Fruit fly (Drosophila melanogaster) whole organism, wandering third instar larva: Measurements from ENCODE around the gene CG34169.

Source experiments
- Abd-B ChIP-seq: fragments of >200 bp; optimal IDR thresholded peaks from 2 replicates; lab custom pipeline; 2017; ENCODE audit warnings: missing biosample characterization, missing genetic modification characterization
- CG32264 ChIP-seq: fragments of 200-800 bp; sonication (Bioruptor generic); optimal IDR thresholded peaks from 2 replicates; lab custom pipeline; 2016; ENCODE audit warnings: missing biosample characterization, missing genetic modification characterization
- CG9705 ChIP-seq: fragments of 200-800 bp; sonication (Bioruptor generic); optimal IDR thresholded peaks from 2 replicates; lab custom pipeline; 2018; ENCODE audit warnings: missing biosample characterization, mild to moderate bottlenecking, missing genetic modification characterization
- Dif ChIP-seq: fragments of 200-275, 200-300 bp; sonication (Bioruptor generic); optimal IDR thresholded peaks from 2 replicates; lab custom pipeline; 2018; ENCODE audit warnings: missing biosample characterization, missing genetic modification characterization; ENCODE audit not compliant: partially characterized antibody
- GATAd ChIP-seq: sonication (Bioruptor generic); optimal IDR thresholded peaks from 2 replicates; lab custom pipeline; 2016; ENCODE audit warnings: missing biosample characterization, missing genetic modification characterization
- HLH106 ChIP-seq: fragments of 200-800 bp; optimal IDR thresholded peaks from 3 replicates; lab custom pipeline; 2019; ENCODE audit warnings: missing biosample characterization, mild to moderate bottlenecking, missing genetic modification characterization, moderate library complexity
- Hnf4 ChIP-seq: fragments of 200-800 bp; sonication (Bioruptor generic); optimal IDR thresholded peaks from 2 replicates; lab custom pipeline; 2016; ENCODE audit warnings: missing biosample characterization, mild to moderate bottlenecking, missing genetic modification characterization
- Hr78 ChIP-seq: fragments of >200 bp; optimal IDR thresholded peaks from 2 replicates; lab custom pipeline; 2017; ENCODE audit warnings: missing biosample characterization, missing genetic modification characterization
- Myc ChIP-seq: fragments of >200 bp; optimal IDR thresholded peaks from 2 replicates; lab custom pipeline; 2017
- N ChIP-seq: fragments of >200 bp; optimal IDR thresholded peaks from 2 replicates; lab custom pipeline; 2018; ENCODE audit warnings: missing biosample characterization, missing external identifiers, missing genetic modification characterization
- OdsH ChIP-seq: fragments of 200-800 bp; sonication (Bioruptor generic); optimal IDR thresholded peaks from 2 replicates; lab custom pipeline; 2016; ENCODE audit warnings: missing biosample characterization, mild to moderate bottlenecking, missing genetic modification characterization
- Rel ChIP-seq, 2 experiments: fragments of 200-800 bp; sonication (Bioruptor generic) in 1 of 2; optimal IDR thresholded peaks; 2 replicates in 1 of 2; 3 replicates in 1 of 2; lab custom pipeline; 2016 to 2019; ENCODE audit warnings: mild to moderate bottlenecking in 2 of 2, missing biosample characterization in 2 of 2, missing genetic modification characterization in 2 of 2, moderate library complexity in 1 of 2
- Sp1 ChIP-seq: fragments of 200-800 bp; sonication (Bioruptor generic); optimal IDR thresholded peaks from 3 replicates; lab custom pipeline; 2019; ENCODE audit warnings: missing biosample characterization, mild to moderate bottlenecking, missing genetic modification characterization, moderate library complexity
- Vsx2 ChIP-seq: fragments of 200-300, 225-300 bp; sonication (Bioruptor generic); optimal IDR thresholded peaks from 2 replicates; lab custom pipeline; 2018; ENCODE audit warnings: missing biosample characterization, missing genetic modification characterization; ENCODE audit not compliant: partially characterized antibody
- brk ChIP-seq: fragments of 200-800 bp; sonication (Bioruptor generic); optimal IDR thresholded peaks from 2 replicates; lab custom pipeline; 2016; ENCODE audit warnings: missing biosample characterization, mild to moderate bottlenecking, missing genetic modification characterization
- dl ChIP-seq, 2 experiments: fragments of 175-275, 200-275 bp in 1 of 2; fragments of 200-275 bp in 1 of 2; sonication (Bioruptor generic); optimal IDR thresholded peaks; lab custom pipeline; 2018; ENCODE audit warnings: mild to moderate bottlenecking in 2 of 2, missing biosample characterization in 2 of 2, missing genetic modification characterization in 2 of 2, moderate library complexity in 2 of 2; ENCODE audit not compliant: partially characterized antibody in 2 of 2, insufficient read depth in 1 of 2
- dmrt93B ChIP-seq: fragments of 200-800 bp; sonication (Bioruptor generic); optimal IDR thresholded peaks from 2 replicates; lab custom pipeline; 2018; ENCODE audit warnings: missing biosample characterization, mild to moderate bottlenecking, missing genetic modification characterization
- dsf ChIP-seq: sonication (Bioruptor generic); optimal IDR thresholded peaks from 2 replicates; lab custom pipeline; 2016; ENCODE audit warnings: missing biosample characterization, missing genetic modification characterization, borderline replicate concordance
- foxo ChIP-seq, 2 experiments: fragments of 200-800 bp; sonication (Bioruptor generic); optimal IDR thresholded peaks; 2 replicates in 1 of 2; 3 replicates in 1 of 2; lab custom pipeline; 2016 to 2017; ENCODE audit warnings: missing biosample characterization in 2 of 2, missing genetic modification characterization in 2 of 2
- fru ChIP-seq: fragments of 200-800 bp; sonication (Bioruptor generic); optimal IDR thresholded peaks from 3 replicates; lab custom pipeline; 2016; ENCODE audit warnings: missing biosample characterization, mild to moderate bottlenecking, missing genetic modification characterization
- h ChIP-seq: fragments of 200-800 bp; sonication (Bioruptor generic); optimal IDR thresholded peaks from 3 replicates; lab custom pipeline; 2016; ENCODE audit warnings: missing biosample characterization, mild to moderate bottlenecking, missing genetic modification characterization
- jim ChIP-seq: fragments of 175-275, 200-325 bp; sonication (Bioruptor generic); optimal IDR thresholded peaks from 2 replicates; lab custom pipeline; 2016; ENCODE audit warnings: missing biosample characterization, mild to moderate bottlenecking, missing genetic modification characterization
- lola ChIP-seq: fragments of >200 bp; optimal IDR thresholded peaks from 2 replicates; lab custom pipeline; 2017; ENCODE audit warnings: missing biosample characterization, missing genetic modification characterization
- psq ChIP-seq: fragments of 200-800 bp; sonication (Bioruptor generic); optimal IDR thresholded peaks from 3 replicates; lab custom pipeline; 2017; ENCODE audit warnings: missing biosample characterization, mild to moderate bottlenecking, missing genetic modification characterization, moderate library complexity
- rgr ChIP-seq: fragments of 200-800 bp; sonication (Bioruptor generic); optimal IDR thresholded peaks from 3 replicates; lab custom pipeline; 2016; ENCODE audit warnings: missing biosample characterization, mild to moderate bottlenecking, missing genetic modification characterization
- sage ChIP-seq: fragments of 200-800 bp; sonication (Bioruptor generic); optimal IDR thresholded peaks from 2 replicates; lab custom pipeline; 2016; ENCODE audit warnings: missing biosample characterization, mild to moderate bottlenecking, missing genetic modification characterization
- sv ChIP-seq: fragments of 200-800 bp; sonication (Bioruptor generic); optimal IDR thresholded peaks from 3 replicates; lab custom pipeline; 2016; ENCODE audit warnings: missing biosample characterization, missing genetic modification characterization
- usp ChIP-seq: fragments of >200 bp; optimal IDR thresholded peaks from 2 replicates; lab custom pipeline; 2017; ENCODE audit warnings: missing biosample characterization, missing genetic modification characterization
- woc ChIP-seq: sonication (Bioruptor generic); optimal IDR thresholded peaks from 2 replicates; lab custom pipeline; 2016; ENCODE audit warnings: missing biosample characterization, mild to moderate bottlenecking, missing genetic modification characterization

Gene CG34169

DNA sequence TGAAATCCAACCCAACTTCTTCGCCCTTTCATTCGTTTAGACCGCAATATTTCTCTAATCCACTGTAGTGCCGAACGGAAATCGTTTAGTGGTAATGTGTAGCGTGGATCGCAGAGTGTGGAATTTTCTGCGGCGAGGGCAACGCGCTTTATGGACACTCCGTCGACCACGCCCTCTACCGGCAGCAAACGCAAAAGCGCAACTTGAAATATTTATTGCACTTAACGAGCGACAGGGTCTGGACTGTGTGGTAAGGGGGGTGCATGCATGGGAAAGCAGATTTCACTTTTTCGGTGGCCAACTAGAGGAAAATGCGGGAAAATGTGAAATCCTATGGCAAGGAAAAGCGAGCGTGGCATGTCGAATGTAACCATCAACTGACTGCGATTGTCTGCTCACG is 21.9 kb downstream of the CG34169 start:
- no peak for TF ChIP-seq lola
- no peak for TF ChIP-seq Sp1 (GFP tag; lab: Kevin White, UChicago)
- no peak for TF ChIP-seq woc
- no peak for TF ChIP-seq sage (GFP tag; lab: Kevin White, UChicago)
- no peak for TF ChIP-seq dsf
- no peak for TF ChIP-seq dmrt93B (GFP tag; lab: Kevin White, UChicago)
- no peak for TF ChIP-seq usp (GFP tag; lab: Kevin White, UChicago)

DNA sequence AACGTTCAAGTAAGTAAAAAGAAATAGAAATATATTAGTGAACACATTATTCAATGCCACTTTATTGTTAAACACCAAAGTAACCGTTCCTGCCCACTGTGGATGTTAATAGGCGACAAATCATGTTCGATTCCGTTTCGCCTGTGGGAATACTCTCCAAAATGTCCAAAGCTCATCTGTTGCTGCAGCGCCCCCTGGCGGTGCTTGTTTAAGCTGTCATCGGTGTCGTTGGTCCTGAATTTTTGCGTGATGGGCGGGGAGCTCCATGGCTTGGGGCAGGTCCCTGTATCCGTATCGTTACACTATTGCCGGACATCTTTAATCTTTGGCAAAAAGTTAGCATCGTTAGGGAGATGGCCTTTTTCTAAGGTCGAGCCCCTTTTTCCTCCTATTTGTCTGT is 28.5 kb downstream of the CG34169 start:
- TF ChIP-seq sage (GFP tag; lab: Kevin White, UChicago), result no peak
- TF ChIP-seq rgr (GFP tag; lab: Kevin White, UChicago), result no peak
- no peak for TF ChIP-seq h
- TF ChIP-seq dsf, result no peak
- no peak for TF ChIP-seq GATAd (GFP tag; lab: Kevin White, UChicago)
- no peak for TF ChIP-seq HLH106 (tag; lab: Kevin White, UChicago)
- no peak for TF ChIP-seq brk (GFP tag; lab: Kevin White, UChicago)

DNA sequence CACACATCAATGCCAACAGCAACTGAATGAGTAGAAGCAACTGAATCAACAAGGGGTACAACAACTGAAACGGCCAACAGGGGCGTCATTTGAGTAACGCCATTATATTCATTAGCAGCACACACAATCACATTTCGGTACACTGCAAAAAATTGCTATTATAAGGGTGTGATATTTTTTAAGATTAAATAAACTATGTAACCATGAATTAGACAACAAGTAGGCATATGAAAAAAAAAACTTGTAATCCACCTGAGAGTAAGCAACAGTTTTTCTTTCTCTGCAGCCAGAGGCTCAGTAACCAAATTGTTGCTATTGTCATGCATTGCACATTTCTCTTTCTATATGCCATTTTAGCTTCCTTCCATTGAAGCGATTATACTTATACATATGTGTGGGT is 30.6 kb downstream of the CG34169 start:
- TF ChIP-seq sv (GFP tag; lab: Kevin White, UChicago) (peak; percentile 27), Hnf4 (GFP tag; lab: Kevin White, UChicago) (peak; percentile 9), CG9705 (GFP tag; lab: Kevin White, UChicago) (no peak), dl (GFP tag; optimal IDR thresholded peaks at IDR 0.05; lab: Kevin White, UChicago; ENCODE audit: insufficient read depth in 1 of 2, partially characterized antibody in 2 of 2) (no peak), foxo (GFP tag; optimal IDR thresholded peaks at IDR 0.05; lab: Kevin White, UChicago) (peak in 1 of 2 experiments; percentile 16)
- TF ChIP-seq, all 38 proteins: peak for 3

DNA sequence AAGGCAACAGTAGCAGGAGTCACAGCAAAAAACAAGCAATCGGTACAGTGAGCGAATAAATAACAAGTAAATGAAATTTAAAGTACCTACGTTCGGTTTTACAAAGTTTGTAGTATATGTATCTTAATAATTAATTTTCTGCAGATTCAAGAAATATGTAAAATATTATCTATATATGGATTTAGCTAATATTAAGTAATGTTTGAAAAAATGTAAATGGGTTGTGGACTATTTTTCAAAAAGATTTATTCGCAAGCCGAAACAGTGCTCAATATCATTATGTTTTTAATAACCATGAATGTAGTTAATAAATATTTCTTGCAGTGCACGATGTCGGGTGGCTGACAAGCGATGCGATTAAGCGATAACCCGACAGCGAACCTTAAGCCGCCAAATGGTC is 33.8 kb downstream of the CG34169 start:
- TF ChIP-seq HLH106 (tag; lab: Kevin White, UChicago), result peak; percentile 26
- peak; percentile 8 for TF ChIP-seq Sp1 (GFP tag; lab: Kevin White, UChicago)
- peak; percentile 9 for TF ChIP-seq psq (GFP tag; lab: Kevin White, UChicago)
- TF ChIP-seq Dif, result no peak
- no peak for TF ChIP-seq OdsH (GFP tag; lab: Kevin White, UChicago)
- no peak for TF ChIP-seq CG32264
- TF ChIP-seq Myc, result no peak
- peak in 1 of 2 experiments; percentile 29 for TF ChIP-seq foxo (GFP tag; optimal IDR thresholded peaks at IDR 0.05; lab: Kevin White, UChicago)
- TF ChIP-seq fru (GFP tag; lab: Kevin White, UChicago), result peak; percentile 15
- TF ChIP-seq, all 38 proteins: peak for 5

DNA sequence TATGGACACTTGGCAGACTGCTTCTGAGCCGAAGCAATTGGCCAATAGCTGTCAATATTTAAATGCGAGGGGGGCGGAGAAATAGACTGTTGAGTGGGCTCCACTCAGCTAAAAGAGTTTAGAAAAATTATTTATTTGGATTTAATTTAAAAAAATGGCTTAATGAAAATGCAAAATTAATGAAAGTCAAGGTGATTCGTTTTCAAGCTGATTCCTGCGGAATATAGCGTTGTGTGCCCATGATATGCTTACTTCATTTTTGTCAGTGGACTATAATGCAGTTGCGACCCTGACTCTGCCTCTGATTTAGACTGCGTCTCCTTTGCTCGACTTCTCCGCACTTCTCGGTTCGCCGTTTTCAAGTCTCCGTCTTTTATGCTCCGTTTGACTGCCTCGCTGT is 43.6 kb downstream of the CG34169 start:
- TF ChIP-seq N (GFP tag; lab: Kevin White, UChicago) (no peak), brk (GFP tag; lab: Kevin White, UChicago) (no peak), rgr (GFP tag; lab: Kevin White, UChicago) (no peak), Rel (GFP tag; optimal IDR thresholded peaks at IDR 0.05; lab: Kevin White, UChicago) (no peak), Rel (tag; optimal IDR thresholded peaks at IDR 0.05; lab: Kevin White, UChicago) (no peak), Dif (no peak), Myc (no peak), HLH106 (tag; lab: Kevin White, UChicago) (no peak), CG32264 (no peak), Abd-B (GFP tag; lab: Kevin White, UChicago) (no peak), Sp1 (GFP tag; lab: Kevin White, UChicago) (no peak), h (no peak), psq (GFP tag; lab: Kevin White, UChicago) (no peak), CG9705 (GFP tag; lab: Kevin White, UChicago) (no peak)

DNA sequence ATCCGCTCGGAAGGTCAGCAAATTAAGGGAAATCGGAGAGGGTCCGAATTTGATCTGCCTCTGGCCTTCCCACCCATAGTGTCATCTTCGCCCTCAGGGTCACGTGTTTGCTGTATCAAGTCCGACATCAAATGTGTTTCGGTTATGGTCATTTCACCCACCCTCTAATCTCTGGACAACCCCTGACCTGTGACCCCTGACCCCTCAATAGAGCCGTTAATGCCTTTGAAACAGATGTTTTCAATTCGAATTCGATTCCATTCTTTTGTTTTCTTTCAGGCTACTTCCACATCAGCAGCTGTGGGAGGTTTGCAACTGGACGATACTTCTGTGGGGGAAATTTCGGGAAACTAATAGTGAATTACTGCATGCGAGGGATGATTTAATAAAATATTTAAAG is 48.2 kb downstream of the CG34169 start:
- no peak for TF ChIP-seq foxo (GFP tag; optimal IDR thresholded peaks at IDR 0.05; lab: Kevin White, UChicago)
- no peak for TF ChIP-seq N (GFP tag; lab: Kevin White, UChicago)
- TF ChIP-seq Vsx2, result no peak
- TF ChIP-seq jim (GFP tag; lab: Kevin White, UChicago), result no peak
- TF ChIP-seq rgr (GFP tag; lab: Kevin White, UChicago), result no peak
- TF ChIP-seq dsf, result no peak
- no peak for TF ChIP-seq Hr78
- no peak for TF ChIP-seq GATAd (GFP tag; lab: Kevin White, UChicago)
- TF ChIP-seq, all 38 proteins: peak for 0
